Worm (Caenorhabditis elegans) whole organism, L4 larva: ENCODE data around the gene vamp-8.

Experiments used
- F26F4.8 ChIP-seq: fragments of 200-800 bp; sonication (Bioruptor generic); conservative IDR thresholded peaks from 2 replicates; pipeline ENCODE4 v1.3.6; 2022; ENCODE audit warnings: missing genetic modification characterization, missing compliant biosample characterization
- F49E8.2 ChIP-seq: sonication (generic microtip); optimal IDR thresholded peaks from 2 replicates; lab custom pipeline; 2016; ENCODE audit warnings: missing compliant biosample characterization, mild to moderate bottlenecking, missing genetic modification characterization, borderline replicate concordance
- R02D3.7 ChIP-seq: fragments of 150-350 bp; sonication (generic microtip); optimal IDR thresholded peaks from 3 replicates; lab custom pipeline; 2014; ENCODE audit warnings: missing biosample characterization, missing genetic modification characterization
- T20F7.1 ChIP-seq: fragments of 200-800 bp; sonication (Bioruptor generic); optimal IDR thresholded peaks from 2 replicates; lab custom pipeline; 2018; ENCODE audit warnings: mild to moderate bottlenecking, missing genetic modification characterization, missing compliant biosample characterization
- T26A8.4 ChIP-seq: fragments of 200-800 bp; sonication (Bioruptor generic); IDR thresholded peaks from 2 replicates; pipeline ENCODE4 v1.3.6; 2022; ENCODE audit warnings: missing genetic modification characterization, missing compliant biosample characterization
- Y48G9A.11 ChIP-seq: fragments of 200-800 bp; sonication (Bioruptor generic); IDR thresholded peaks from 2 replicates; pipeline ENCODE4 v1.3.6; 2022; ENCODE audit warnings: missing genetic modification reagents, missing genetic modification characterization, missing compliant biosample characterization
- ZK546.5 ChIP-seq, 2 experiments: sonication (generic microtip); optimal IDR thresholded peaks; 2 replicates each; lab custom pipeline; 2017; ENCODE audit warnings: missing biosample characterization in 2 of 2, missing genetic modification characterization in 2 of 2
- ceh-44 ChIP-seq: fragments of 200-800 bp; sonication (Bioruptor generic); IDR thresholded peaks from 2 replicates; pipeline ENCODE4 v1.3.6; 2022; ENCODE audit warnings: missing genetic modification reagents, missing genetic modification characterization, missing compliant biosample characterization
- ceh-62 ChIP-seq: sonication (generic microtip); optimal IDR thresholded peaks from 2 replicates; lab custom pipeline; 2017; ENCODE audit warnings: missing biosample characterization, missing genetic modification characterization
- daf-12 ChIP-seq: fragments of 150-350 bp; optimal IDR thresholded peaks from 2 replicates; lab custom pipeline; 2014; ENCODE audit warnings: missing biosample characterization, missing genetic modification reagents, missing genetic modification characterization
- daf-16 ChIP-seq, 3 experiments: sonication (generic microtip); optimal IDR thresholded peaks; 2 replicates each; lab custom pipeline; 2016 to 2017; ENCODE audit warnings: missing genetic modification characterization in 3 of 3, missing genetic modification reagents in 3 of 3, mild to moderate bottlenecking in 2 of 3, missing compliant biosample characterization in 2 of 3, missing biosample characterization in 1 of 3, moderate library complexity in 1 of 3
- daf-19 ChIP-seq: fragments of 200-800 bp; sonication (Bioruptor generic); conservative IDR thresholded peaks from 2 replicates; pipeline ENCODE4 v1.3.6; 2022; ENCODE audit warnings: missing genetic modification characterization, missing compliant biosample characterization
- daf-8 ChIP-seq: fragments of 200-800 bp; sonication (Bioruptor generic); IDR thresholded peaks from 2 replicates; pipeline ENCODE4 v1.3.6; 2022; ENCODE audit warnings: missing genetic modification characterization, missing compliant biosample characterization
- dpl-1 ChIP-seq: fragments of 150-350 bp; optimal IDR thresholded peaks from 2 replicates; lab custom pipeline; 2014; ENCODE audit warnings: missing biosample characterization, missing genetic modification reagents, missing genetic modification characterization
- duxl-1 ChIP-seq: sonication (generic microtip); optimal IDR thresholded peaks from 2 replicates; lab custom pipeline; 2016; ENCODE audit warnings: mild to moderate bottlenecking, missing genetic modification characterization, moderate library complexity, missing compliant biosample characterization; ENCODE audit not compliant: poor library complexity
- dve-1 ChIP-seq: sonication (generic microtip); optimal IDR thresholded peaks from 2 replicates; lab custom pipeline; 2017; ENCODE audit warnings: antibody characterized with exemption, mild to moderate bottlenecking, missing genetic modification characterization, missing compliant biosample characterization; ENCODE audit not compliant: insufficient read depth
- egl-27 ChIP-seq: sonication (generic microtip); optimal IDR thresholded peaks from 3 replicates; lab custom pipeline; 2017; ENCODE audit warnings: missing biosample characterization, missing genetic modification reagents, missing genetic modification characterization
- fkh-10 ChIP-seq: fragments of 150-350 bp; optimal IDR thresholded peaks from 2 replicates; lab custom pipeline; 2014; ENCODE audit warnings: missing biosample characterization, missing genetic modification reagents, missing genetic modification characterization
- fos-1 ChIP-seq: fragments of 150-350 bp; optimal IDR thresholded peaks from 2 replicates; lab custom pipeline; 2014; ENCODE audit warnings: missing biosample characterization, missing genetic modification characterization
- gei-8 ChIP-seq: fragments of 200-800 bp; sonication (Bioruptor generic); optimal IDR thresholded peaks from 2 replicates; lab custom pipeline; 2018; ENCODE audit warnings: mild to moderate bottlenecking, missing genetic modification characterization, missing compliant biosample characterization
- hlh-11 ChIP-seq: fragments of 200-800 bp; sonication (Bioruptor generic); optimal IDR thresholded peaks from 2 replicates; lab custom pipeline; 2018; ENCODE audit warnings: mild to moderate bottlenecking, missing genetic modification characterization, missing compliant biosample characterization
- hlh-30 ChIP-seq: sonication (generic microtip); optimal IDR thresholded peaks from 2 replicates; lab custom pipeline; 2017; ENCODE audit warnings: antibody characterized with exemption, mild to moderate bottlenecking, missing genetic modification characterization, missing compliant biosample characterization; ENCODE audit not compliant: insufficient read depth
- jun-1 ChIP-seq: fragments of 150-350 bp; optimal IDR thresholded peaks from 2 replicates; lab custom pipeline; 2014; ENCODE audit warnings: missing biosample characterization, missing genetic modification reagents, missing genetic modification characterization
- lim-7 ChIP-seq: fragments of 200-800 bp; sonication (Bioruptor generic); IDR thresholded peaks from 2 replicates; pipeline ENCODE4 v1.3.6; 2022; ENCODE audit warnings: missing genetic modification characterization, missing compliant biosample characterization
- lin-1 ChIP-seq: fragments of 200-800 bp; sonication (Bioruptor generic); IDR thresholded peaks from 2 replicates; pipeline ENCODE4 v1.3.6; 2022; ENCODE audit warnings: missing genetic modification reagents, missing genetic modification characterization, missing compliant biosample characterization
- lin-13 ChIP-seq: fragments of 150-350 bp; optimal IDR thresholded peaks from 2 replicates; lab custom pipeline; 2014; ENCODE audit warnings: missing biosample characterization, missing genetic modification reagents, missing genetic modification characterization
- lsy-2 ChIP-seq, 2 experiments: fragments of 150-350 bp in 1 of 2; sonication (generic microtip) in 1 of 2; optimal IDR thresholded peaks; 2 replicates each; lab custom pipeline; 2014 to 2017; ENCODE audit warnings: missing biosample characterization in 2 of 2, missing genetic modification characterization in 2 of 2
- mdl-1 ChIP-seq, 2 experiments: fragments of 150-350 bp in 1 of 2; sonication (generic microtip) in 1 of 2; optimal IDR thresholded peaks; 2 replicates each; lab custom pipeline; 2014 to 2017; ENCODE audit warnings: missing biosample characterization in 2 of 2, missing genetic modification characterization in 2 of 2
- mes-2 ChIP-seq: sonication (generic microtip); optimal IDR thresholded peaks from 2 replicates; lab custom pipeline; 2016; ENCODE audit warnings: missing genotype, mild to moderate bottlenecking, missing genetic modification characterization, missing compliant biosample characterization; ENCODE audit not compliant: poor library complexity, severe bottlenecking
- nhr-10 ChIP-seq: fragments of 150-350 bp; optimal IDR thresholded peaks from 2 replicates; lab custom pipeline; 2014; ENCODE audit warnings: missing biosample characterization, missing genetic modification characterization
- nhr-11 ChIP-seq: fragments of 150-350 bp; optimal IDR thresholded peaks from 2 replicates; lab custom pipeline; 2014; ENCODE audit warnings: missing biosample characterization, missing genetic modification characterization
- nhr-41 ChIP-seq: fragments of 200-800 bp; sonication (Bioruptor generic); IDR thresholded peaks from 2 replicates; pipeline ENCODE4 v1.3.6; 2022; ENCODE audit warnings: missing genetic modification reagents, missing genetic modification characterization, missing compliant biosample characterization
- nhr-42 ChIP-seq: fragments of 200-800 bp; sonication (Bioruptor generic); IDR thresholded peaks from 2 replicates; pipeline ENCODE4 v1.3.6; 2022; ENCODE audit warnings: missing genetic modification characterization, missing compliant biosample characterization
- nhr-48 ChIP-seq: sonication (generic microtip); optimal IDR thresholded peaks from 2 replicates; lab custom pipeline; 2016; ENCODE audit warnings: mild to moderate bottlenecking, missing genetic modification characterization, missing compliant biosample characterization
- nhr-77 ChIP-seq: fragments of 150-350 bp; optimal IDR thresholded peaks from 2 replicates; lab custom pipeline; 2014; ENCODE audit warnings: missing biosample characterization, missing genetic modification characterization
- php-3 ChIP-seq: fragments of 200-800 bp; sonication (Bioruptor generic); IDR thresholded peaks from 2 replicates; pipeline ENCODE4 v1.3.6; 2022; ENCODE audit warnings: missing genetic modification reagents, missing genetic modification characterization, missing compliant biosample characterization
- saeg-2 ChIP-seq: fragments of 200-800 bp; sonication (Bioruptor generic); IDR thresholded peaks from 2 replicates; pipeline ENCODE4 v1.3.6; 2022; ENCODE audit warnings: missing genetic modification reagents, missing genetic modification characterization, missing compliant biosample characterization
- set-16 ChIP-seq: fragments of 200-800 bp; sonication (Bioruptor generic); IDR thresholded peaks from 2 replicates; pipeline ENCODE4 v1.3.6; 2022; ENCODE audit warnings: missing genetic modification reagents, missing genetic modification characterization, missing compliant biosample characterization
- skn-1 ChIP-seq: fragments of 150-350 bp; optimal IDR thresholded peaks from 2 replicates; lab custom pipeline; 2014; ENCODE audit warnings: missing biosample characterization, missing genetic modification characterization
- snpc-4 ChIP-seq: fragments of 150-350 bp; optimal IDR thresholded peaks from 2 replicates; lab custom pipeline; 2014; ENCODE audit warnings: missing biosample characterization, missing genetic modification characterization
- spr-1 ChIP-seq: sonication (generic microtip); optimal IDR thresholded peaks from 2 replicates; lab custom pipeline; 2016; ENCODE audit warnings: mild to moderate bottlenecking, missing genetic modification characterization, missing compliant biosample characterization
- tag-97 ChIP-seq: fragments of 200-800 bp; sonication (Bioruptor generic); IDR thresholded peaks from 2 replicates; pipeline ENCODE4 v1.3.6; 2022; ENCODE audit warnings: missing genetic modification characterization, missing compliant biosample characterization
- tra-1 ChIP-seq: fragments of 200-800 bp; sonication (Bioruptor generic); IDR thresholded peaks from 2 replicates; pipeline ENCODE4 v1.3.6; 2022; ENCODE audit warnings: missing genetic modification reagents, missing genetic modification characterization, missing compliant biosample characterization
- unc-39 ChIP-seq: sonication (generic microtip); optimal IDR thresholded peaks from 2 replicates; lab custom pipeline; 2017; ENCODE audit warnings: missing biosample characterization, missing genetic modification characterization
- vab-7 ChIP-seq: fragments of 200-800 bp; sonication (Bioruptor generic); IDR thresholded peaks from 2 replicates; pipeline ENCODE4 v1.3.6; 2022; ENCODE audit warnings: missing genetic modification reagents, missing genetic modification characterization, missing compliant biosample characterization
- zip-2 ChIP-seq: fragments of 150-350 bp; optimal IDR thresholded peaks from 2 replicates; lab custom pipeline; 2014; ENCODE audit warnings: missing biosample characterization, missing genetic modification characterization

vamp-8 gene

ce11 chrIV:13826363-13826762 lies 38.6 kb downstream of the vamp-8 start (continued):
- TF ChIP-seq mdl-1 (tag; optimal IDR thresholded peaks at IDR 0.05; lab: Kevin White, UChicago) (peak in 1 of 2 experiments; percentile 38), Y48G9A.11 (GFP tag; lab: Robert Waterston, UW) (no peak), F26F4.8 (GFP tag; lab: Robert Waterston, UW) (no peak), mes-2 (tag; lab: Kevin White, UChicago) (no peak), nhr-11 (tag; lab: Kevin White, UChicago) (peak; percentile 51), T26A8.4 (GFP tag; lab: Robert Waterston, UW) (no peak), lim-7 (GFP tag; lab: Robert Waterston, UW) (no peak), set-16 (GFP tag; lab: Robert Waterston, UW) (no peak), egl-27 (tag; lab: Kevin White, UChicago) (no peak), daf-8 (GFP tag; lab: Robert Waterston, UW) (no peak), skn-1 (tag; lab: Kevin White, UChicago) (no peak), ceh-44 (GFP tag; lab: Robert Waterston, UW) (no peak), php-3 (GFP tag; lab: Robert Waterston, UW) (no peak), daf-16 (GFP tag; optimal IDR thresholded peaks at IDR 0.05; lab: Kevin White, UChicago) (peak in 1 of 2 experiments; percentile 85), daf-16 (tag; optimal IDR thresholded peaks at IDR 0.05; lab: Kevin White, UChicago) (peak; percentile 83), nhr-42 (GFP tag; lab: Robert Waterston, UW) (no peak), lin-13 (GFP tag; lab: Kevin White, UChicago) (peak; percentile 5), nhr-48 (tag; lab: Kevin White, UChicago) (peak; percentile 41), ZK546.5 (tag; optimal IDR thresholded peaks at IDR 0.05; lab: Kevin White, UChicago) (no peak), vab-7 (no peak), snpc-4 (tag; lab: Kevin White, UChicago) (no peak), nhr-10 (tag; lab: Kevin White, UChicago) (no peak), hlh-30 (tag; lab: Kevin White, UChicago) (peak; percentile 74), nhr-77 (no peak), daf-12 (tag; lab: Kevin White, UChicago) (no peak), dve-1 (tag; lab: Kevin White, UChicago) (peak; percentile 93), gei-8 (no peak), daf-19 (GFP tag; lab: Robert Waterston, UW) (no peak), saeg-2 (GFP tag; lab: Robert Waterston, UW) (no peak), spr-1 (tag; lab: Kevin White, UChicago) (peak; percentile 37), jun-1 (tag; lab: Kevin White, UChicago) (no peak), ceh-62 (no peak), R02D3.7 (no peak), T20F7.1 (peak; percentile 18), hlh-11 (tag; lab: Kevin White, UChicago) (peak; percentile 93), lin-1 (no peak; the same call in 1 of the 2 replicates)

ce11 chrIV:13820862-13821261 lies 44.1 kb downstream of the vamp-8 start, which contains the start of gene Y45F10D.15:
Y45F10D.15 (minus strand) TSS chrIV:13820962.
- TF ChIP-seq fos-1 (tag; lab: Kevin White, UChicago) (no peak), unc-39 (tag; lab: Kevin White, UChicago) (no peak), skn-1 (tag; lab: Kevin White, UChicago) (no peak), F49E8.2 (no peak), nhr-41 (GFP tag; lab: Robert Waterston, UW) (no peak), dpl-1 (no peak), lsy-2 (tag; optimal IDR thresholded peaks at IDR 0.05; lab: Kevin White, UChicago) (no peak), tra-1 (no peak), daf-19 (GFP tag; lab: Robert Waterston, UW) (no peak), nhr-10 (tag; lab: Kevin White, UChicago) (no peak), zip-2 (tag; lab: Kevin White, UChicago) (no peak), fkh-10 (GFP tag; lab: Kevin White, UChicago) (no peak), duxl-1 (tag; lab: Kevin White, UChicago) (no peak), saeg-2 (GFP tag; lab: Robert Waterston, UW) (no peak), hlh-11 (tag; lab: Kevin White, UChicago) (no peak), nhr-11 (tag; lab: Kevin White, UChicago) (no peak), tag-97 (GFP tag; lab: Robert Waterston, UW) (no peak), snpc-4 (tag; lab: Kevin White, UChicago) (no peak)
- TF ChIP-seq, all 104 proteins: peak for 0
